Fruit fly (Drosophila melanogaster) Kc167 (cell line): ENCODE results near the gene CDase.

Experiments used
- Myc ChIP-seq: fragments of >200 bp; optimal IDR thresholded peaks from 2 replicates; lab custom pipeline; 2017; ENCODE audit warnings: missing external identifiers
- Sin3A ChIP-seq: fragments of >200 bp; optimal IDR thresholded peaks from 2 replicates; lab custom pipeline; 2018; ENCODE audit warnings: missing external identifiers
- h ChIP-seq: fragments of >200 bp; optimal IDR thresholded peaks from 3 replicates; lab custom pipeline; 2018; ENCODE audit warnings: missing external identifiers
- insv ChIP-seq: fragments of >200 bp; optimal IDR thresholded peaks from 3 replicates; lab custom pipeline; 2018; ENCODE audit warnings: missing external identifiers
- psq ChIP-seq: fragments of >200 bp; optimal IDR thresholded peaks from 2 replicates; lab custom pipeline; 2017; ENCODE audit warnings: missing external identifiers
- ttk ChIP-seq: sonication (Bioruptor generic); optimal IDR thresholded peaks from 2 replicates; lab custom pipeline; 2017; ENCODE audit warnings: missing external identifiers

- TF ChIP-seq insv (no peak), Sin3A (lab: Kevin White, UChicago) (no peak), ttk (no peak), Myc (lab: Kevin White, UChicago) (no peak), psq (lab: Kevin White, UChicago) (no peak), h (no peak)
These were observed 34.3 kb upstream of the CDase start, which contains the start of gene CG15536 for dm6 chr3R:30424993-30425392.
